Worm (Caenorhabditis elegans) whole organism, L4 larva: ENCODE measurements around the gene clec-207.

Experiments
- F10B5.3 ChIP-seq: sonication (generic microtip); optimal IDR thresholded peaks from 2 replicates; lab custom pipeline; 2016; ENCODE audit warnings: mild to moderate bottlenecking, missing genetic modification characterization, missing compliant biosample characterization
- F37D6.2 ChIP-seq: sonication (generic microtip); optimal IDR thresholded peaks from 2 replicates; lab custom pipeline; 2016; ENCODE audit warnings: mild to moderate bottlenecking, missing genetic modification characterization, missing compliant biosample characterization
- T20F7.1 ChIP-seq: fragments of 200-800 bp; sonication (Bioruptor generic); optimal IDR thresholded peaks from 2 replicates; lab custom pipeline; 2018; ENCODE audit warnings: mild to moderate bottlenecking, missing genetic modification characterization, missing compliant biosample characterization
- T26A8.4 ChIP-seq: fragments of 200-800 bp; sonication (Bioruptor generic); IDR thresholded peaks from 2 replicates; pipeline ENCODE4 v1.3.6; 2022; ENCODE audit warnings: missing genetic modification characterization, missing compliant biosample characterization
- Y105C5A.15 ChIP-seq: fragments of 200-800 bp; sonication (Bioruptor generic); IDR thresholded peaks from 2 replicates; pipeline ENCODE4 v1.3.6; 2022; ENCODE audit warnings: missing genetic modification characterization, missing compliant biosample characterization
- ZK337.2 ChIP-seq: fragments of 200-800 bp; sonication (Bioruptor generic); IDR thresholded peaks from 2 replicates; pipeline ENCODE4 v1.3.6; 2022; ENCODE audit warnings: missing genetic modification reagents, missing genetic modification characterization, missing compliant biosample characterization
- aly-2 ChIP-seq: sonication (generic microtip); optimal IDR thresholded peaks from 2 replicates; lab custom pipeline; 2018; ENCODE audit warnings: missing biosample characterization, missing genetic modification characterization
- ama-1 ChIP-seq: fragments of 150-350 bp; optimal IDR thresholded peaks from 2 replicates; lab custom pipeline; 2014; ENCODE audit warnings: inconsistent platforms, mixed read lengths
- attf-4 ChIP-seq: sonication (generic microtip); optimal IDR thresholded peaks from 3 replicates; lab custom pipeline; 2017; ENCODE audit warnings: missing biosample characterization, missing genetic modification characterization
- ceh-44 ChIP-seq: fragments of 200-800 bp; sonication (Bioruptor generic); IDR thresholded peaks from 2 replicates; pipeline ENCODE4 v1.3.6; 2022; ENCODE audit warnings: missing genetic modification reagents, missing genetic modification characterization, missing compliant biosample characterization
- ceh-82 ChIP-seq: sonication (generic microtip); optimal IDR thresholded peaks from 2 replicates; lab custom pipeline; 2017; ENCODE audit warnings: missing biosample characterization, missing genetic modification characterization
- cey-2 ChIP-seq: sonication (generic microtip); optimal IDR thresholded peaks from 3 replicates; lab custom pipeline; 2017; ENCODE audit warnings: missing genetic modification characterization, mild to moderate bottlenecking, missing compliant biosample characterization, antibody characterized with exemption, borderline replicate concordance; ENCODE audit not compliant: insufficient read depth
- daf-19 ChIP-seq: fragments of 200-800 bp; sonication (Bioruptor generic); conservative IDR thresholded peaks from 2 replicates; pipeline ENCODE4 v1.3.6; 2022; ENCODE audit warnings: missing genetic modification characterization, missing compliant biosample characterization
- dmd-6 ChIP-seq: fragments of 200-800 bp; sonication (Bioruptor generic); IDR thresholded peaks from 2 replicates; pipeline ENCODE4 v1.3.6; 2022; ENCODE audit warnings: missing genetic modification reagents, missing genetic modification characterization, missing compliant biosample characterization
- dve-1 ChIP-seq: sonication (generic microtip); optimal IDR thresholded peaks from 2 replicates; lab custom pipeline; 2017; ENCODE audit warnings: antibody characterized with exemption, mild to moderate bottlenecking, missing genetic modification characterization, missing compliant biosample characterization; ENCODE audit not compliant: insufficient read depth
- egl-27 ChIP-seq: sonication (generic microtip); optimal IDR thresholded peaks from 3 replicates; lab custom pipeline; 2017; ENCODE audit warnings: missing biosample characterization, missing genetic modification reagents, missing genetic modification characterization
- egl-43 ChIP-seq: fragments of 200-800 bp; sonication (Bioruptor generic); IDR thresholded peaks from 2 replicates; pipeline ENCODE4 v1.3.6; 2022; ENCODE audit warnings: missing genetic modification reagents, missing genetic modification characterization, missing compliant biosample characterization
- hif-1 ChIP-seq, 2 experiments: sonication (generic microtip); optimal IDR thresholded peaks; 2 replicates each; lab custom pipeline; 2016 to 2017; ENCODE audit warnings: missing compliant biosample characterization in 2 of 2, missing genetic modification characterization in 2 of 2, missing genetic modification reagents in 2 of 2, missing genotype in 2 of 2, mild to moderate bottlenecking in 1 of 2
- lin-13 ChIP-seq: fragments of 150-350 bp; optimal IDR thresholded peaks from 2 replicates; lab custom pipeline; 2014; ENCODE audit warnings: missing biosample characterization, missing genetic modification reagents, missing genetic modification characterization
- lin-39 ChIP-seq: fragments of 150-350 bp; optimal IDR thresholded peaks from 2 replicates; lab custom pipeline; 2014; ENCODE audit warnings: missing biosample characterization, missing genetic modification reagents, missing genetic modification characterization
- mdt-29 ChIP-seq: fragments of 200-800 bp; sonication (Bioruptor generic); IDR thresholded peaks from 2 replicates; pipeline ENCODE4 v1.3.6; 2022; ENCODE audit warnings: missing genetic modification reagents, missing genetic modification characterization, missing compliant biosample characterization
- mxl-2 ChIP-seq: fragments of 200-800 bp; sonication (Bioruptor generic); conservative IDR thresholded peaks from 2 replicates; pipeline ENCODE4 v1.3.6; 2022; ENCODE audit warnings: missing genetic modification reagents, missing genetic modification characterization, missing compliant biosample characterization
- nhr-102 ChIP-seq: sonication (generic microtip); optimal IDR thresholded peaks from 2 replicates; lab custom pipeline; 2016; ENCODE audit warnings: mild to moderate bottlenecking, missing genetic modification characterization, moderate library complexity, missing compliant biosample characterization
- nhr-28 ChIP-seq: fragments of 150-350 bp; optimal IDR thresholded peaks from 2 replicates; lab custom pipeline; 2014; ENCODE audit warnings: missing biosample characterization, missing genetic modification characterization
- nhr-77 ChIP-seq: fragments of 150-350 bp; optimal IDR thresholded peaks from 2 replicates; lab custom pipeline; 2014; ENCODE audit warnings: missing biosample characterization, missing genetic modification characterization
- pha-4 ChIP-seq, 2 experiments: fragments of 150-350 bp in 1 of 2; fragments of 200-800 bp in 1 of 2; sonication (Bioruptor generic) in 1 of 2; IDR thresholded peaks in 1 of 2; optimal IDR thresholded peaks in 1 of 2; 2 replicates each; pipeline versions ENCODE4 v1.3.6 to Lab custom; 2014 to 2022; ENCODE audit warnings: missing genetic modification characterization in 2 of 2, missing genetic modification reagents in 2 of 2, missing biosample characterization in 1 of 2, missing compliant biosample characterization in 1 of 2
- pqm-1 ChIP-seq: sonication (generic microtip); optimal IDR thresholded peaks from 2 replicates; lab custom pipeline; 2017; ENCODE audit warnings: missing biosample characterization, missing genetic modification characterization
- rbr-2 ChIP-seq: sonication (generic microtip); optimal IDR thresholded peaks from 2 replicates; lab custom pipeline; 2016; ENCODE audit warnings: missing genotype, missing genetic modification characterization, missing compliant biosample characterization
- saeg-2 ChIP-seq: fragments of 200-800 bp; sonication (Bioruptor generic); IDR thresholded peaks from 2 replicates; pipeline ENCODE4 v1.3.6; 2022; ENCODE audit warnings: missing genetic modification reagents, missing genetic modification characterization, missing compliant biosample characterization
- set-16 ChIP-seq: fragments of 200-800 bp; sonication (Bioruptor generic); IDR thresholded peaks from 2 replicates; pipeline ENCODE4 v1.3.6; 2022; ENCODE audit warnings: missing genetic modification reagents, missing genetic modification characterization, missing compliant biosample characterization
- spr-3 ChIP-seq: fragments of 200-800 bp; sonication (Bioruptor generic); optimal IDR thresholded peaks from 2 replicates; lab custom pipeline; 2018; ENCODE audit warnings: mild to moderate bottlenecking, missing genetic modification characterization, missing compliant biosample characterization
- tra-1 ChIP-seq: fragments of 200-800 bp; sonication (Bioruptor generic); IDR thresholded peaks from 2 replicates; pipeline ENCODE4 v1.3.6; 2022; ENCODE audit warnings: missing genetic modification reagents, missing genetic modification characterization, missing compliant biosample characterization
- unc-62 ChIP-seq, 3 experiments: fragments of 150-350 bp in 1 of 3; sonication (generic microtip); optimal IDR thresholded peaks in 2 of 3; peaks in 1 of 3; 1 replicate in 1 of 3; 2 replicates in 2 of 3; lab custom pipeline; 2014 to 2017; ENCODE audit warnings: missing biosample characterization in 3 of 3, missing genetic modification characterization in 3 of 3, missing genetic modification reagents in 3 of 3, missing genotype in 1 of 3
- zag-1 ChIP-seq: fragments of 150-350 bp; optimal IDR thresholded peaks from 2 replicates; lab custom pipeline; 2014; ENCODE audit warnings: missing biosample characterization, missing genetic modification characterization
- zip-11 ChIP-seq: fragments of 200-800 bp; sonication (Bioruptor generic); IDR thresholded peaks from 2 replicates; pipeline ENCODE4 v1.3.6; 2022; ENCODE audit warnings: missing genetic modification characterization, missing compliant biosample characterization

Gene clec-207

ce11 chrV:2095772-2096171 lies at the start of gene clec-207:
Gene clec-207 (plus strand): TSS chrV:2096072.
- TF ChIP-seq T26A8.4 (GFP tag; lab: Robert Waterston, UW) (no peak), saeg-2 (no peak), ZK337.2 (GFP tag; lab: Robert Waterston, UW) (no peak), pqm-1 (no peak), dve-1 (tag; lab: Kevin White, UChicago) (no peak), lin-13 (GFP tag; lab: Kevin White, UChicago) (no peak)

- TF ChIP-seq nhr-102 (tag; lab: Kevin White, UChicago), result no peak
- peak; percentile 10 for TF ChIP-seq nhr-77 (tag; lab: Kevin White, UChicago)
- peak in 1 of 2 experiments; percentile 42 for TF ChIP-seq unc-62 (GFP tag; optimal IDR thresholded peaks at IDR 0.05 in 1 of 2; lab: Kevin White, UChicago)
- TF ChIP-seq unc-62 (tag; optimal IDR thresholded peaks at IDR 0.05; lab: Kevin White, UChicago), result no peak
- peak in 1 of 2 experiments; percentile 85 for TF ChIP-seq hif-1 (tag; optimal IDR thresholded peaks at IDR 0.05; lab: Kevin White, UChicago)
- TF ChIP-seq dmd-6 (GFP tag; lab: Robert Waterston, UW), result peak; percentile 63
- TF ChIP-seq daf-19, result no peak
- peak; percentile 75 for TF ChIP-seq nhr-28 (tag; lab: Kevin White, UChicago)
Measured at ce11 chrV:2050136-2050535, 45.7 kb upstream of the clec-207 start, which contains the start of gene comt-4. Gene comt-4 (minus strand): TSS chrV:2050185.

ce11 chrV:2050790-2051189 lies 45.1 kb upstream of the clec-207 start:
- peak; percentile 62; the same call in 1 of the 2 replicates for TF ChIP-seq pha-4 (GFP tag; IDR thresholded peaks at IDR 0.05; lab: Robert Waterston, UW)
- no peak for TF ChIP-seq pha-4 (tag; optimal IDR thresholded peaks at IDR 0.05; lab: Kevin White, UChicago)
- no peak for TF ChIP-seq tra-1
- TF ChIP-seq attf-4 (tag; lab: Kevin White, UChicago), result no peak
- no peak for TF ChIP-seq zip-11 (GFP tag; lab: Robert Waterston, UW)
- TF ChIP-seq rbr-2, result no peak
- no peak for TF ChIP-seq mdt-29
- TF ChIP-seq zag-1 (tag; lab: Kevin White, UChicago), result no peak
- TF ChIP-seq mxl-2 (GFP tag; lab: Robert Waterston, UW), result 0 out of 2 replicates have a peak, but pooled peaks have one; percentile 19
- 0 out of 2 replicates have a peak, but pooled peaks have one; percentile 29 for TF ChIP-seq Y105C5A.15 (GFP tag; lab: Robert Waterston, UW)
- TF ChIP-seq aly-2 (tag; lab: Kevin White, UChicago), result no peak
- no peak for TF ChIP-seq ceh-82 (tag; lab: Kevin White, UChicago)
- TF ChIP-seq ama-1, result no peak
- peak; percentile 98 for TF ChIP-seq set-16 (GFP tag; lab: Robert Waterston, UW)
- TF ChIP-seq egl-43 (GFP tag; lab: Robert Waterston, UW), result no peak
- no peak for TF ChIP-seq spr-3 (GFP tag; lab: Kevin White, UChicago)
- no peak for TF ChIP-seq F10B5.3 (tag; lab: Kevin White, UChicago)

ce11 chrV:2051507-2051906 lies 44.4 kb upstream of the clec-207 start, which contains the start of gene Y40B10A.11:
Gene Y40B10A.11 (minus strand): TSS chrV:2051607.
- TF ChIP-seq dve-1 (tag; lab: Kevin White, UChicago) (no peak), F37D6.2 (tag; lab: Kevin White, UChicago) (no peak), nhr-77 (tag; lab: Kevin White, UChicago) (no peak), lin-39 (tag; lab: Kevin White, UChicago) (no peak), daf-19 (no peak), T20F7.1 (no peak), egl-27 (tag; lab: Kevin White, UChicago) (no peak), cey-2 (tag; lab: Kevin White, UChicago) (no peak), ceh-44 (GFP tag; lab: Robert Waterston, UW) (no peak)
